Fruit fly (Drosophila melanogaster) whole organism, pupa: ENCODE results near the gene bel.
A peak's percentile ranks its signal among the peaks of the same experiment; 100 is the strongest.

ENCODE experiments used
- CG10348 ChIP-seq: fragments of 200-800 bp; sonication (Bioruptor generic); IDR thresholded peaks from 2 replicates; pipeline ENCODE4 v1.3.6; 2022; ENCODE audit warnings: missing biosample characterization, missing genetic modification characterization
- CG12605 ChIP-seq: fragments of 200-800 bp; sonication (Bioruptor generic); IDR thresholded peaks from 2 replicates; pipeline ENCODE4 v1.3.6; 2022; ENCODE audit warnings: missing biosample characterization, missing genetic modification characterization
- CG13204 ChIP-seq: fragments of 200-800 bp; sonication (Bioruptor generic); optimal IDR thresholded peaks from 2 replicates; lab custom pipeline; 2018; ENCODE audit warnings: missing biosample characterization, mild to moderate bottlenecking, missing genetic modification characterization, moderate library complexity
- CG17806 ChIP-seq: fragments of 200-800 bp; sonication (Bioruptor generic); optimal IDR thresholded peaks from 2 replicates; lab custom pipeline; 2018; ENCODE audit warnings: missing biosample characterization, mild to moderate bottlenecking, missing genetic modification characterization, moderate library complexity
- CG4496 ChIP-seq: fragments of 200-800 bp; sonication (Bioruptor generic); IDR thresholded peaks from 3 replicates; pipeline ENCODE4 v1.3.6; 2022; ENCODE audit warnings: missing biosample characterization, missing genetic modification characterization
- Pif1A ChIP-seq: fragments of 200-800 bp; sonication (Bioruptor generic); optimal IDR thresholded peaks from 3 replicates; lab custom pipeline; 2016; ENCODE audit warnings: missing biosample characterization, missing genetic modification characterization
- Pif1B ChIP-seq: fragments of 200-800 bp; sonication (Bioruptor generic); optimal IDR thresholded peaks from 3 replicates; lab custom pipeline; 2016; ENCODE audit warnings: missing biosample characterization, missing genetic modification characterization
- rn ChIP-seq: fragments of 200-800 bp; sonication (Bioruptor generic); IDR thresholded peaks from 2 replicates; pipeline ENCODE4 v1.3.6; 2022; ENCODE audit warnings: missing biosample characterization, missing genetic modification characterization

- TF ChIP-seq CG13204 (GFP tag; lab: Kevin White, UChicago) (no peak), Pif1A (GFP tag; lab: Kevin White, UChicago) (no peak), CG10348 (GFP tag; lab: Robert Waterston, UW) (no peak), CG4496 (GFP tag; lab: Robert Waterston, UW) (no peak), rn (GFP tag; lab: Robert Waterston, UW) (no peak), CG12605 (GFP tag; lab: Robert Waterston, UW) (0 out of 2 replicates have a peak, but pooled peaks have one; percentile 42), CG17806 (no peak), Pif1B (GFP tag; lab: Kevin White, UChicago) (no peak)
Measured at dm6 chr3R:8658688-8659087, 1.9 kb downstream of the bel start.
